Worm (Caenorhabditis elegans) whole organism, L2 larva: ENCODE results near the gene srh-246.

Experiments used
- R02D3.7 ChIP-seq: fragments of 150-350 bp; optimal IDR thresholded peaks from 2 replicates; lab custom pipeline; 2014; ENCODE audit warnings: missing biosample characterization, missing genetic modification characterization
- elt-1 ChIP-seq: fragments of 150-350 bp; optimal IDR thresholded peaks from 2 replicates; lab custom pipeline; 2014; ENCODE audit warnings: missing biosample characterization, missing genetic modification characterization
- elt-3 ChIP-seq: sonication (generic microtip); optimal IDR thresholded peaks from 2 replicates; lab custom pipeline; 2017; ENCODE audit warnings: missing biosample characterization, missing genetic modification characterization
- fos-1 ChIP-seq: fragments of 150-350 bp; optimal IDR thresholded peaks from 2 replicates; lab custom pipeline; 2014; ENCODE audit warnings: missing biosample characterization, missing genetic modification characterization
- lin-39 ChIP-seq: fragments of 150-350 bp; optimal IDR thresholded peaks from 2 replicates; lab custom pipeline; 2014; ENCODE audit warnings: missing biosample characterization, missing genetic modification reagents, missing genetic modification characterization
- lsy-2 ChIP-seq, 2 experiments: fragments of 150-350 bp in 1 of 2; sonication (generic microtip) in 1 of 2; optimal IDR thresholded peaks; 2 replicates each; lab custom pipeline; 2014 to 2017; ENCODE audit warnings: missing biosample characterization in 2 of 2, missing genetic modification characterization in 2 of 2
- nhr-10 ChIP-seq: sonication (generic microtip); optimal IDR thresholded peaks from 2 replicates; lab custom pipeline; 2017; ENCODE audit warnings: missing biosample characterization, missing genetic modification characterization
- nhr-237 ChIP-seq: fragments of 150-350 bp; optimal IDR thresholded peaks from 2 replicates; lab custom pipeline; 2014; ENCODE audit warnings: missing biosample characterization, missing genetic modification characterization
- nhr-6 ChIP-seq: fragments of 150-350 bp; optimal IDR thresholded peaks from 2 replicates; lab custom pipeline; 2014; ENCODE audit warnings: missing biosample characterization, missing genetic modification characterization
- snpc-4 ChIP-seq: fragments of 150-350 bp; optimal IDR thresholded peaks from 2 replicates; lab custom pipeline; 2014; ENCODE audit warnings: missing biosample characterization, missing genetic modification characterization
- unc-39 ChIP-seq: fragments of 150-350 bp; optimal IDR thresholded peaks from 2 replicates; lab custom pipeline; 2014; ENCODE audit warnings: missing biosample characterization, missing genetic modification characterization
- unc-55 ChIP-seq: fragments of 150-350 bp; sonication (generic microtip); optimal IDR thresholded peaks from 3 replicates; lab custom pipeline; 2014; ENCODE audit warnings: missing biosample characterization, missing genetic modification reagents, missing genetic modification characterization
- ztf-1 ChIP-seq: fragments of 200-800 bp; sonication (Bioruptor generic); conservative IDR thresholded peaks from 2 replicates; pipeline ENCODE4 v1.3.6; 2022; ENCODE audit warnings: missing genetic modification characterization, missing compliant biosample characterization

DNA sequence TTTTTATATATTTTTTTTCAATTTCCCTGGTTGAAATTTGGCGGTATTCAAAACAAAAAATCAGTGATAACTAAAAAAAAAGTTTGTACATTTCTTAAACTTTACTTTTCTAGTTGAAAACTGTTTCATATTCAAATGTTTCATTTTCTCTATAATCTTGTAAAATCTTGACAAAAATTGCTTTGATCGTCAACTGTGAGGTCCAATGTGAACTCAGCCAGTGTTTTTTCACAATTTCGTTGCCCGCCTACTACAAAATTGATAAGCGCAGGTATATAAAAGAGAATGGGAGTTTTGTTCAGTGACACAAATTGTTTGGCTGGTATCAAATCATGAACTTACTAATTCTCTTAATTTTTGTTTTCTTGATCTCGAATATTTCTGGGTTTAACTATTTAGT lies 10.7 kb downstream of the srh-246 start, which contains the start of gene ugt-42:
- TF ChIP-seq nhr-237 (no peak), nhr-10 (tag; lab: Kevin White, UChicago) (no peak), elt-3 (tag; lab: Kevin White, UChicago) (no peak), ztf-1 (GFP tag; lab: Robert Waterston, UW) (no peak), unc-55 (GFP tag; lab: Kevin White, UChicago) (no peak), lin-39 (tag; lab: Kevin White, UChicago) (no peak), elt-1 (tag; lab: Kevin White, UChicago) (no peak), R02D3.7 (tag; lab: Kevin White, UChicago) (no peak), snpc-4 (tag; lab: Kevin White, UChicago) (no peak), nhr-6 (tag; lab: Kevin White, UChicago) (no peak), lsy-2 (tag; optimal IDR thresholded peaks at IDR 0.05; lab: Kevin White, UChicago) (no peak), unc-39 (no peak), fos-1 (no peak)
